Worm (Caenorhabditis elegans): ENCODE data around the gene acdh-8.

DNA sequence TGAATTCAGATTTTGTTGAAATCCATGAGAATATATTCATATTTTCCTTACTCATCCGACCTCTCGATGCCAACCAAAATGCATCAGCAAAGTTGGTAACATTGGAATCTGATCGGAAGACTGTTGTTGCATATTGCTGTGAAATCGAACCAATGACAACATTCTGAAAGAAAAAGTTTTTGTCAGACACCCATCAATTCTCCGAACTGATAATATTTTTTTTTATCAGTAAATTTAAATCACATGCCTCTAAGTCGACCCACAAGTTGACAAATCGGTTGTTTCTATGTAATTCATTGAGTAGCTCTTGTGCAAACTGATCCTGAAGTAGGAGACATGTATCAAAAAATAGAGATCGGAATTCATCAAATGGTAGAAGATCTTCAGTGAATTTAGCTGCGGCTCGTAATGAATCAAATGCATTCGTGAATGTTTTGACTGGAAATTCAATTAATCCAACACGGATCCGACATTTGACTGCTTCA lies 35.7 kb downstream of the acdh-8 start, which contains the start of gene col-74:
- no peak for TF ChIP-seq ztf-4 (tag; optimal IDR thresholded peaks at IDR 0.05)
- no peak for TF ChIP-seq nhr-237 (tag; optimal IDR thresholded peaks at IDR 0.05)
- no peak for TF ChIP-seq zip-4 (GFP tag; optimal IDR thresholded peaks at IDR 0.05)
- TF ChIP-seq elt-2 (tag; optimal IDR thresholded peaks at IDR 0.05), result peak; percentile 55
- TF ChIP-seq aha-1 (tag; optimal IDR thresholded peaks at IDR 0.05), result no peak
- no peak for TF ChIP-seq grh-1 (GFP tag; IDR thresholded peaks at IDR 0.05)
- TF ChIP-seq zag-1 (tag; optimal IDR thresholded peaks at IDR 0.05), result no peak
- TF ChIP-seq lsy-2 (tag; optimal IDR thresholded peaks at IDR 0.05), result no peak
- TF ChIP-seq nhr-11 (tag; optimal IDR thresholded peaks at IDR 0.05), result no peak
- no peak for TF ChIP-seq ama-1 (optimal IDR thresholded peaks at IDR 0.05)
- no peak for TF ChIP-seq unc-62 (GFP tag; optimal IDR thresholded peaks at IDR 0.05)
- TF ChIP-seq ceh-90 (tag; optimal IDR thresholded peaks at IDR 0.05), result no peak

Measured in whole organism, L1 larva.